Worm (Caenorhabditis elegans) whole organism, L3 larva: Measurements from ENCODE around the gene C34F11.1.

Source experiments
- R02D3.7 ChIP-seq: fragments of 150-350 bp; optimal IDR thresholded peaks from 2 replicates; lab custom pipeline; 2014; ENCODE audit warnings: missing biosample characterization, missing genetic modification characterization
- ZK546.5 ChIP-seq: sonication (generic microtip); optimal IDR thresholded peaks from 2 replicates; lab custom pipeline; 2017; ENCODE audit warnings: missing biosample characterization, missing genetic modification characterization
- ama-1 ChIP-seq: fragments of 150-350 bp; optimal IDR thresholded peaks from 2 replicates; lab custom pipeline; 2018
- ceh-16 ChIP-seq: sonication (generic microtip); optimal IDR thresholded peaks from 2 replicates; lab custom pipeline; 2017; ENCODE audit warnings: missing biosample characterization, missing genetic modification characterization
- ceh-28 ChIP-seq: fragments of 150-350 bp; optimal IDR thresholded peaks from 2 replicates; lab custom pipeline; 2014; ENCODE audit warnings: missing biosample characterization, missing genetic modification reagents, missing genetic modification characterization
- ceh-82 ChIP-seq: fragments of 150-350 bp; optimal IDR thresholded peaks from 2 replicates; lab custom pipeline; 2014; ENCODE audit warnings: missing biosample characterization, missing genetic modification characterization
- egl-27 ChIP-seq: sonication (generic microtip); optimal IDR thresholded peaks from 4 replicates; lab custom pipeline; 2017; ENCODE audit warnings: missing biosample characterization, missing genetic modification reagents, missing genetic modification characterization
- elt-1 ChIP-seq: fragments of 150-350 bp; optimal IDR thresholded peaks from 2 replicates; lab custom pipeline; 2014; ENCODE audit warnings: missing biosample characterization, missing genetic modification characterization
- elt-2 ChIP-seq: sonication (generic microtip); optimal IDR thresholded peaks from 2 replicates; lab custom pipeline; 2016; ENCODE audit warnings: missing genetic modification reagents, mild to moderate bottlenecking, missing genetic modification characterization, missing compliant biosample characterization
- elt-3 ChIP-seq, 3 experiments: fragments of 150-350 bp in 1 of 3; sonication (generic microtip) in 2 of 3; optimal IDR thresholded peaks; 2 replicates in 2 of 3; 4 replicates in 1 of 3; lab custom pipeline; 2014 to 2017; ENCODE audit warnings: missing biosample characterization in 3 of 3, missing genetic modification characterization in 3 of 3
- fkh-10 ChIP-seq: sonication (generic microtip); optimal IDR thresholded peaks from 2 replicates; lab custom pipeline; 2017; ENCODE audit warnings: missing biosample characterization, missing genetic modification reagents, missing genetic modification characterization
- fkh-2 ChIP-seq: fragments of 150-350 bp; optimal IDR thresholded peaks from 2 replicates; lab custom pipeline; 2014; ENCODE audit warnings: missing biosample characterization, missing genetic modification reagents, missing genetic modification characterization
- fos-1 ChIP-seq: fragments of 150-350 bp; optimal IDR thresholded peaks from 2 replicates; lab custom pipeline; 2014; ENCODE audit warnings: missing biosample characterization, missing genetic modification characterization
- hmg-11 ChIP-seq: sonication (generic microtip); optimal IDR thresholded peaks from 2 replicates; lab custom pipeline; 2016; ENCODE audit warnings: missing genetic modification characterization, missing compliant biosample characterization
- lin-15B ChIP-seq: fragments of 150-350 bp; optimal IDR thresholded peaks from 2 replicates; lab custom pipeline; 2014; ENCODE audit warnings: missing biosample characterization, missing genetic modification characterization
- lin-39 ChIP-seq: fragments of 150-350 bp; optimal IDR thresholded peaks from 2 replicates; lab custom pipeline; 2018; ENCODE audit warnings: missing biosample characterization, missing genetic modification reagents, missing genetic modification characterization
- lsy-12 ChIP-seq: sonication (generic microtip); optimal IDR thresholded peaks from 2 replicates; lab custom pipeline; 2016; ENCODE audit warnings: mild to moderate bottlenecking, missing genetic modification characterization, missing compliant biosample characterization
- mdl-1 ChIP-seq: fragments of 150-350 bp; optimal IDR thresholded peaks from 2 replicates; lab custom pipeline; 2014; ENCODE audit warnings: missing biosample characterization, missing genetic modification characterization
- nfya-1 ChIP-seq: sonication (generic microtip); optimal IDR thresholded peaks from 2 replicates; lab custom pipeline; 2017; ENCODE audit warnings: missing genetic modification characterization, mild to moderate bottlenecking, missing compliant biosample characterization, antibody characterized with exemption, moderate library complexity; ENCODE audit not compliant: insufficient read depth
- nhr-11 ChIP-seq: fragments of 150-350 bp; optimal IDR thresholded peaks from 2 replicates; lab custom pipeline; 2014; ENCODE audit warnings: missing biosample characterization, missing genetic modification characterization
- nhr-12 ChIP-seq: fragments of 150-350 bp; optimal IDR thresholded peaks from 2 replicates; lab custom pipeline; 2014; ENCODE audit warnings: missing biosample characterization, missing genetic modification characterization
- nhr-237 ChIP-seq: fragments of 150-350 bp; optimal IDR thresholded peaks from 2 replicates; lab custom pipeline; 2014; ENCODE audit warnings: missing biosample characterization, missing genetic modification characterization
- nhr-25 ChIP-seq: sonication (generic microtip); optimal IDR thresholded peaks from 2 replicates; lab custom pipeline; 2017; ENCODE audit warnings: missing biosample characterization, missing genetic modification characterization
- nhr-28 ChIP-seq: fragments of 150-350 bp; optimal IDR thresholded peaks from 2 replicates; lab custom pipeline; 2014; ENCODE audit warnings: missing biosample characterization, missing genetic modification characterization
- nhr-76 ChIP-seq: fragments of 150-350 bp; sonication (generic microtip); optimal IDR thresholded peaks from 5 replicates; lab custom pipeline; 2014; ENCODE audit warnings: missing biosample characterization, missing genetic modification characterization
- nhr-77 ChIP-seq: fragments of 150-350 bp; optimal IDR thresholded peaks from 2 replicates; lab custom pipeline; 2014; ENCODE audit warnings: missing biosample characterization, missing genetic modification characterization
- pha-4 ChIP-seq: fragments of 150-350 bp; optimal IDR thresholded peaks from 2 replicates; lab custom pipeline; 2014; ENCODE audit warnings: missing biosample characterization, missing genetic modification reagents, missing genetic modification characterization
- pqm-1 ChIP-seq: fragments of 150-350 bp; optimal IDR thresholded peaks from 2 replicates; lab custom pipeline; 2017; ENCODE audit warnings: missing biosample characterization, missing genetic modification characterization, inconsistent platforms
- skn-1 ChIP-seq: fragments of 150-350 bp; optimal IDR thresholded peaks from 2 replicates; lab custom pipeline; 2014; ENCODE audit warnings: missing biosample characterization, missing genetic modification characterization
- snpc-4 ChIP-seq: fragments of 150-350 bp; optimal IDR thresholded peaks from 2 replicates; lab custom pipeline; 2014; ENCODE audit warnings: missing biosample characterization, missing genetic modification characterization
- tbx-2 ChIP-seq: sonication (generic microtip); optimal IDR thresholded peaks from 2 replicates; lab custom pipeline; 2016; ENCODE audit warnings: mild to moderate bottlenecking, missing genetic modification characterization, missing compliant biosample characterization
- unc-39 ChIP-seq: sonication (generic microtip); optimal IDR thresholded peaks from 4 replicates; lab custom pipeline; 2017; ENCODE audit warnings: missing biosample characterization, missing genetic modification characterization
- unc-62 ChIP-seq: fragments of 150-350 bp; sonication (generic microtip); optimal IDR thresholded peaks from 4 replicates; lab custom pipeline; 2014; ENCODE audit warnings: missing biosample characterization, missing genetic modification reagents, missing genetic modification characterization
- ztf-11 ChIP-seq: fragments of 150-350 bp; optimal IDR thresholded peaks from 2 replicates; lab custom pipeline; 2014; ENCODE audit warnings: missing biosample characterization, missing genetic modification characterization
- ztf-4 ChIP-seq: fragments of 150-350 bp; optimal IDR thresholded peaks from 2 replicates; lab custom pipeline; 2014; ENCODE audit warnings: missing biosample characterization, missing genetic modification characterization

The C34F11.1 gene

DNA sequence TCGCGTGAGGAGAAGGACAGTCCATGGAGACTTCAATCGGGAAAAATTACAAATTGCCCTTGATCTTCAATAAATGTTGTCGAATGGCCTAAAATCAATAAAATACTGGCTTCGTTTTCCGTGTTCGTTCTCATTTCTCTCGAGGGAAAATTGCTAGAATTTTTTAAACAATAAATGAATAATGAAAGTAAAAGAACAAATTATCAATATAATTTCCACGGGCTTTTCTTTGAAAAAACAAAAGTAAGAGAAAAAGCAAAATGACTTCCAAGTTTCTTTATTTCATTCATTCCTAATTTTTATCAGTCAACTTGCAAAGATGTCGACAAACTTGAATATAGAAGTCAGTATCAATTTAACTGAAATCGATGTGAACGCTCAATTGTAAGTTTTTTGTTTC, at the start of gene C34F11.1:
Gene C34F11.1 (plus strand): TSS at position 301 of the 400 bp plus-strand sequence.
- no peak for TF ChIP-seq ztf-4
- no peak for TF ChIP-seq nhr-12 (tag; lab: Kevin White, UChicago)

DNA sequence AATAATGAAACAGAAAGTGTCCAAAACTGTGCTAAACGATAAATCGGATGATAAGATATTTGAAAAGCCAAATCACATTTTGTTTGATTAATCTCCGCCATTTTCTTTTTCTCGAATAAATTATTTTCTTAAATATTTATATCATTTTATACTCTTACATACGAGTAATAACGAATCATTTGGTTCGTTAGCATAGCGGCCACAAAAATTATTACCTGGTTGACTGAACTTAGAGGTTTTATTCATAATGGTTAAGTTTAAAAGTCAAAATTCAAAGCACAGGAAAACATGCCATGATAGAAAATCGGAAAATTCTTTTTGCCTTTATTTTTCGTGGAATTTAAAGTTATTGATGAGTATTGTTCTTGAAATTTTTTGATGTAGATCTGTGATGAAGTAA, 49.5 kb upstream of the C34F11.1 start, which contains the start of gene srb-5:
Gene srb-5 (minus strand): TSS at position 101 of the 400 bp plus-strand sequence.
- no peak for TF ChIP-seq nhr-28
- no peak for TF ChIP-seq elt-3 (tag; optimal IDR thresholded peaks at IDR 0.05; lab: Kevin White, UChicago)
- no peak for TF ChIP-seq ceh-28 (tag; lab: Kevin White, UChicago)
- no peak for TF ChIP-seq ceh-82
- no peak for TF ChIP-seq unc-62 (GFP tag; lab: Kevin White, UChicago)
- no peak for TF ChIP-seq snpc-4 (tag; lab: Kevin White, UChicago)
- no peak for TF ChIP-seq pha-4 (tag; lab: Kevin White, UChicago)
- TF ChIP-seq mdl-1: no peak
- TF ChIP-seq fkh-10: no peak
- no peak for TF ChIP-seq egl-27 (tag; lab: Kevin White, UChicago)
- no peak for TF ChIP-seq ama-1 (lab: Kevin White, UChicago)
- TF ChIP-seq ZK546.5: no peak
- TF ChIP-seq tbx-2 (tag; lab: Kevin White, UChicago): no peak
- no peak for TF ChIP-seq elt-2 (tag; lab: Kevin White, UChicago)
- no peak for TF ChIP-seq ztf-11 (tag; lab: Kevin White, UChicago)
- TF ChIP-seq lsy-12 (tag; lab: Kevin White, UChicago): no peak
- TF ChIP-seq nhr-237 (tag; lab: Kevin White, UChicago): no peak

DNA sequence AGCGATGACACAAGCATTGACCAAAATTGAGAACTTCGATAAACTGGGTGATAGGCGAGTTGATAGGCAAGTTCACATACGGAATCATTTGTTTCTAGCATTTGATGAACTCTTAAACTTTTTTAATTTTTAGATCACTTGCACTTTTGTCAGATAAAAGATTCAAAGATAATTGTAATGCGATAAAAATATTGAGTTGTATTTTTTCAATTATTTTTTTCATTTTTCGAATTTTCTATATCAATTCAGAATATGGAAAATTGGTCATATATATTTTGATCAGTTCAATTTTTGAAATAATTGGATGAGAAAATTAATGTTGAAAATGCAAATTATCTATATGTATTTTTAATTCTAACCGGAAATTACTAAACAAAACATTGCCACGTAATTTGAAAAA, 46.0 kb upstream of the C34F11.1 start, which contains the start of gene srb-3:
Gene srb-3 (minus strand): TSS at position 101 of the 400 bp plus-strand sequence.
- TF ChIP-seq nfya-1 (tag; lab: Kevin White, UChicago) (no peak), mdl-1 (no peak), ceh-16 (tag; lab: Kevin White, UChicago) (no peak), tbx-2 (tag; lab: Kevin White, UChicago) (no peak), ztf-4 (no peak), lin-15B (tag; lab: Kevin White, UChicago) (no peak), hmg-11 (no peak), unc-62 (GFP tag; lab: Kevin White, UChicago) (no peak), ama-1 (lab: Kevin White, UChicago) (no peak)

- TF ChIP-seq unc-62 (GFP tag; lab: Kevin White, UChicago) (no peak), nhr-12 (tag; lab: Kevin White, UChicago) (no peak), nhr-28 (no peak), nhr-25 (no peak)
Measured at ce11 chrII:5170932-5171331, 41.8 kb upstream of the C34F11.1 start, which contains the start of gene srb-1. srb-1 (minus strand) TSS chrII:5171032.

DNA sequence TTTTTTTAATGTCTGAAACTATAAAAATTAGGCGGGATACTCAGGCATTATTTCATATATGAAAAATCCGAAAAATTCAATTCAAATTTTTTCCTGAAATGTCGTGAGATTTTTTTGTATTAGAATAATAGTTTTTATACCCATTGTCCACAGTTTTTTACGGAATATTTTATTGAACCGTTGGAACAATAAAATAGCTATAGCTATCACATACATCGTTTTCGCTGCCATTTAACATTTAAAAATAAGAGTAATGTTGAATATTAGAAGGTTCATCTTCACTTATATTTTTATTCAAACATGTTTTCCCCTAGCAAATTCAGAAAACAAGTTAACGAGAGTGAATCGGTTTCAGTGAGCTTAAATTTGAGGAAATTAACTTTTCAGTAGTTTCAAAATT, 41.2 kb upstream of the C34F11.1 start, which contains the start of gene C27D6.15:
Gene C27D6.15 (plus strand): TSS at position 301 of the 400 bp plus-strand sequence.
- TF ChIP-seq pqm-1 (no peak), ceh-16 (tag; lab: Kevin White, UChicago) (no peak), ztf-11 (tag; lab: Kevin White, UChicago) (no peak), nhr-77 (tag; lab: Kevin White, UChicago) (no peak), skn-1 (tag; lab: Kevin White, UChicago) (no peak), hmg-11 (no peak), elt-3 (tag; optimal IDR thresholded peaks at IDR 0.05; lab: Kevin White, UChicago) (no peak), elt-1 (tag; lab: Kevin White, UChicago) (no peak)

DNA sequence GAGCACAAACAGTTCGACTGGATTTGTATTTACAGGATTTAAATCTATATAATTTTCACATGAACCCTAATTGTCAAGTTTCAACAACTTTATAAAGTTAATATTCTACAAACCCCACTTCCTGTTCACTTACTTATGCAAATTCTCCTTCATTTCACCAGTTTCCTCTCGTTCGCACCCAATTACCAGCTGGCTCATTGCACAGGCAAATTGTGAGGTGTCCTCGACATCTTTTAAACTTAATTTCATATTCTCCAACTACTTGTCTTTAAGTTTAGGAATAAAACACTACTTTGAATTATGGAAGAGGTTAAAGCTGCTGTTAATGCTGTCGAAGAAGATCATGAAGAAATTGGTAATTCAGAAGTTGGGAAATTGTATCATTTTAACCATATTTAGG, 40.3 kb upstream of the C34F11.1 start, which contains the start of gene C27D6.1:
Gene C27D6.1 (plus strand): TSS at position 301 of the 400 bp plus-strand sequence.
- TF ChIP-seq fos-1 (tag; lab: Kevin White, UChicago): no peak
- TF ChIP-seq unc-39 (tag; lab: Kevin White, UChicago): no peak
- no peak for TF ChIP-seq unc-62 (GFP tag; lab: Kevin White, UChicago)
- no peak for TF ChIP-seq ztf-11 (tag; lab: Kevin White, UChicago)
- no peak for TF ChIP-seq hmg-11
- TF ChIP-seq fkh-2 (tag; lab: Kevin White, UChicago): no peak
- TF ChIP-seq lin-39 (tag; lab: Kevin White, UChicago): no peak
- no peak for TF ChIP-seq skn-1 (tag; lab: Kevin White, UChicago)
- TF ChIP-seq ZK546.5: no peak
- no peak for TF ChIP-seq pha-4 (tag; lab: Kevin White, UChicago)
- no peak for TF ChIP-seq snpc-4 (tag; lab: Kevin White, UChicago)
- no peak for TF ChIP-seq ama-1 (lab: Kevin White, UChicago)
- TF ChIP-seq nhr-11 (tag; lab: Kevin White, UChicago): no peak
- no peak for TF ChIP-seq lsy-12 (tag; lab: Kevin White, UChicago)
- no peak for TF ChIP-seq R02D3.7
- no peak for TF ChIP-seq nhr-76 (tag; lab: Kevin White, UChicago)
- TF ChIP-seq nhr-77 (tag; lab: Kevin White, UChicago): no peak
- TF ChIP-seq nhr-12 (tag; lab: Kevin White, UChicago): no peak
- TF ChIP-seq, all 47 proteins: peak for 0
